Fruit fly (Drosophila melanogaster): ENCODE results near the gene Tango5.
A peak's percentile ranks its signal among the peaks of the same experiment; 100 is the strongest.

The Tango5 gene

DNA sequence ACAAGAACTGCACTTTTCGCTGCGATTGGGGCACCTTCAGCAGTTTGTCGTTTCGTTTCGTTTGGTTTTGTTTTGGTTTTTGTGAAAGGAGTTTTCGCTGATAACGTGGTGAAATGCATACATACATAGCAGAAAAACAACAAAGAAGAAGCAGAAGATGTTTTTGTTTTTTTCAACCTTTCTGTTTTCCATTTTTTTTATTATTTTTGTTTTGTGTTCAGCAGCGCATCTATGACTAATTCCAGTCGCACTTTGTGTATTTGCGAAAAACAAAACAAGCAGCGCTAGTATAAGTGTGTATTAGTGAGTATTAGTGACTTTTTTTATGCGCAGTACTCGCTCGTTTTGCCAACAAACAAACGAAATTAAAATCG is 2.8 kb upstream of the Tango5 start:
- TF ChIP-seq brk (GFP tag; optimal IDR thresholded peaks at IDR 0.05) = no peak
- no peak for TF ChIP-seq br (GFP tag; optimal IDR thresholded peaks at IDR 0.05)
- no peak for TF ChIP-seq foxo (GFP tag; optimal IDR thresholded peaks at IDR 0.05)
- peak; percentile 24 for TF ChIP-seq CG9705 (GFP tag; optimal IDR thresholded peaks at IDR 0.05)
- TF ChIP-seq Jra (GFP tag; optimal IDR thresholded peaks at IDR 0.05) = peak; percentile 49
- no peak for TF ChIP-seq ey (GFP tag; optimal IDR thresholded peaks at IDR 0.05)
- TF ChIP-seq HLH106 (tag; optimal IDR thresholded peaks at IDR 0.05) = no peak

- no peak for TF ChIP-seq Vsx2 (GFP tag; optimal IDR thresholded peaks at IDR 0.05; ENCODE audit: partially characterized antibody)
- no peak for TF ChIP-seq Hnf4 (GFP tag; optimal IDR thresholded peaks at IDR 0.05)
- peak; percentile 43 for TF ChIP-seq HLH106 (tag; optimal IDR thresholded peaks at IDR 0.05)
- peak; percentile 25 for TF ChIP-seq h (GFP tag; optimal IDR thresholded peaks at IDR 0.05)
- peak; percentile 52 for TF ChIP-seq Hr83 (GFP tag; optimal IDR thresholded peaks at IDR 0.05; ENCODE audit: poor library complexity, severe bottlenecking)
- TF ChIP-seq fru (GFP tag; optimal IDR thresholded peaks at IDR 0.05) = peak; percentile 20
- TF ChIP-seq CrebA (GFP tag; optimal IDR thresholded peaks at IDR 0.05; ENCODE audit: borderline replicate concordance) = no peak
- TF ChIP-seq usp (GFP tag; optimal IDR thresholded peaks at IDR 0.05) = no peak
- TF ChIP-seq jim (GFP tag; optimal IDR thresholded peaks at IDR 0.05) = peak; percentile 44
- no peak for TF ChIP-seq pan (optimal IDR thresholded peaks at IDR 0.05)
- no peak for TF ChIP-seq ey (GFP tag; optimal IDR thresholded peaks at IDR 0.05)
- TF ChIP-seq brk (GFP tag; optimal IDR thresholded peaks at IDR 0.05) = no peak
- peak in 1 of 2 experiments; percentile 29 for TF ChIP-seq dl (GFP tag; optimal IDR thresholded peaks at IDR 0.05; ENCODE audit: insufficient read depth in 1 of 2, partially characterized antibody in 2 of 2)
- no peak for TF ChIP-seq tai (GFP tag; optimal IDR thresholded peaks at IDR 0.05)
- TF ChIP-seq sage (GFP tag; optimal IDR thresholded peaks at IDR 0.05) = no peak
- no peak for TF ChIP-seq CG32264 (GFP tag; optimal IDR thresholded peaks at IDR 0.05)
- no peak for TF ChIP-seq dsf (GFP tag; optimal IDR thresholded peaks at IDR 0.05; ENCODE audit: borderline replicate concordance)
- TF ChIP-seq br (GFP tag; optimal IDR thresholded peaks at IDR 0.05) = peak; percentile 28
- no peak for TF ChIP-seq OdsH (GFP tag; optimal IDR thresholded peaks at IDR 0.05)
- no peak for TF ChIP-seq N (GFP tag; optimal IDR thresholded peaks at IDR 0.05)
- TF ChIP-seq lola (GFP tag; optimal IDR thresholded peaks at IDR 0.05) = no peak
- no peak for TF ChIP-seq Jra (GFP tag; optimal IDR thresholded peaks at IDR 0.05)
- no peak for TF ChIP-seq Hr78 (GFP tag; optimal IDR thresholded peaks at IDR 0.05)
- peak; percentile 3 for TF ChIP-seq woc (GFP tag; optimal IDR thresholded peaks at IDR 0.05)
- TF ChIP-seq Dfd (GFP tag; optimal IDR thresholded peaks at IDR 0.05) = no peak
- peak; percentile 17 for TF ChIP-seq Sp1 (GFP tag; optimal IDR thresholded peaks at IDR 0.05)
- TF ChIP-seq foxo (GFP tag; optimal IDR thresholded peaks at IDR 0.05) = no peak
- TF ChIP-seq GATAd (GFP tag; optimal IDR thresholded peaks at IDR 0.05) = no peak
- no peak for TF ChIP-seq sv (GFP tag; optimal IDR thresholded peaks at IDR 0.05)
- no peak for TF ChIP-seq dmrt93B (GFP tag; optimal IDR thresholded peaks at IDR 0.05)
- TF ChIP-seq Rel (GFP tag; optimal IDR thresholded peaks at IDR 0.05) = no peak
- TF ChIP-seq Rel (tag; optimal IDR thresholded peaks at IDR 0.05) = peak; percentile 53
- no peak for TF ChIP-seq CG9705 (GFP tag; optimal IDR thresholded peaks at IDR 0.05)
- TF ChIP-seq psq (GFP tag; optimal IDR thresholded peaks at IDR 0.05) = peak; percentile 98
- TF ChIP-seq Dif (GFP tag; optimal IDR thresholded peaks at IDR 0.05; ENCODE audit: partially characterized antibody) = no peak
- TF ChIP-seq rgr (GFP tag; optimal IDR thresholded peaks at IDR 0.05) = no peak
- TF ChIP-seq Abd-B (GFP tag; optimal IDR thresholded peaks at IDR 0.05) = no peak
- no peak for TF ChIP-seq Myc (optimal IDR thresholded peaks at IDR 0.05)
- TF ChIP-seq Mio (GFP tag; optimal IDR thresholded peaks at IDR 0.05) = no peak
Observed at dm6 chrX:10762959-10763883, 992 bp downstream of the Tango5 start.

Data from whole organism, wandering third instar larva.